Worm (Caenorhabditis elegans): ENCODE results near the gene C05C8.1.
A peak's percentile ranks its signal among the peaks of the same experiment; 100 is the strongest.

C05C8.1 gene

ce11 chrV:7234726-7235125, 4.8 kb upstream of the C05C8.1 start, which contains the start of gene C05C8.5:
C05C8.5 (minus strand) TSS chrV:7234826.
- no peak for TF ChIP-seq snpc-1.2 (GFP tag; IDR thresholded peaks at IDR 0.05)
- TF ChIP-seq lin-38 (GFP tag; IDR thresholded peaks at IDR 0.05) = no peak
- TF ChIP-seq R02D3.7 (tag; optimal IDR thresholded peaks at IDR 0.05) = no peak
- no peak for TF ChIP-seq jun-1 (tag; optimal IDR thresholded peaks at IDR 0.05)
- no peak for TF ChIP-seq skn-1 (tag; optimal IDR thresholded peaks at IDR 0.05)
- TF ChIP-seq saeg-2 (GFP tag; IDR thresholded peaks at IDR 0.05) = no peak
- TF ChIP-seq ceh-28 (tag; optimal IDR thresholded peaks at IDR 0.05) = no peak
- no peak for TF ChIP-seq lin-1 (GFP tag; IDR thresholded peaks at IDR 0.05)
- no peak for TF ChIP-seq aly-2 (tag; optimal IDR thresholded peaks at IDR 0.05)
- no peak for TF ChIP-seq mep-1 (tag; optimal IDR thresholded peaks at IDR 0.05)
- TF ChIP-seq Y5F2A.4 (GFP tag; optimal IDR thresholded peaks at IDR 0.05) = no peak

- TF ChIP-seq F44E2.7 (GFP tag; IDR thresholded peaks at IDR 0.05) = no peak
- TF ChIP-seq aha-1 (tag) = peak; percentile 54
Measured at ce11 chrV:7236694-7237093, 2.9 kb upstream of the C05C8.1 start.

ce11 chrV:7237094-7237132, 2.7 kb upstream of the C05C8.1 start, which contains the start of gene hpo-9:
hpo-9 (minus strand) TSS chrV:7237130.
- TF ChIP-seq mep-1 (tag; optimal IDR thresholded peaks at IDR 0.05) = no peak
- no peak for TF ChIP-seq spr-1 (tag; optimal IDR thresholded peaks at IDR 0.05)
- no peak for TF ChIP-seq snpc-4 (tag; optimal IDR thresholded peaks at IDR 0.05)
- no peak for TF ChIP-seq lin-1 (GFP tag; IDR thresholded peaks at IDR 0.05)
- TF ChIP-seq skn-1 (tag; optimal IDR thresholded peaks at IDR 0.05) = no peak
- TF ChIP-seq tra-1 (GFP tag; IDR thresholded peaks at IDR 0.05) = no peak
- no peak for TF ChIP-seq duxl-1 (tag; optimal IDR thresholded peaks at IDR 0.05; ENCODE audit: poor library complexity)
- TF ChIP-seq ZK337.2 (GFP tag; IDR thresholded peaks at IDR 0.05) = no peak
- no peak for TF ChIP-seq F37D6.2 (tag; optimal IDR thresholded peaks at IDR 0.05)
- no peak for TF ChIP-seq lin-38 (GFP tag; IDR thresholded peaks at IDR 0.05)
- TF ChIP-seq nhr-41 (GFP tag; IDR thresholded peaks at IDR 0.05) = no peak
- no peak for TF ChIP-seq dmd-6 (GFP tag; IDR thresholded peaks at IDR 0.05)
- no peak for TF ChIP-seq madf-5 (GFP tag; IDR thresholded peaks at IDR 0.05)

ce11 chrV:7237133-7237532, 2.4 kb upstream of the C05C8.1 start, which contains the start of gene hyls-1:
hyls-1 (plus strand) TSS chrV:7237381.
- no peak for TF ChIP-seq R02D3.7 (tag; optimal IDR thresholded peaks at IDR 0.05)
- no peak for TF ChIP-seq gei-8 (GFP tag; optimal IDR thresholded peaks at IDR 0.05)
- no peak for TF ChIP-seq attf-4 (tag; optimal IDR thresholded peaks at IDR 0.05)
- no peak for TF ChIP-seq jun-1 (tag; optimal IDR thresholded peaks at IDR 0.05)
- TF ChIP-seq unc-62 (GFP tag; optimal IDR thresholded peaks at IDR 0.05 in 1 of 2) = peak in 1 of 2 experiments; percentile 92
- no peak for TF ChIP-seq unc-62 (tag; optimal IDR thresholded peaks at IDR 0.05)
- TF ChIP-seq zfp-3 (GFP tag; conservative IDR thresholded peaks at IDR 0.05) = 0 out of 2 replicates have a peak, but pooled peaks have one; percentile 37
- TF ChIP-seq zip-11 (GFP tag; IDR thresholded peaks at IDR 0.05) = no peak
- peak; percentile 53 for TF ChIP-seq nhr-28 (tag; optimal IDR thresholded peaks at IDR 0.05)
- peak; percentile 77 for TF ChIP-seq hmg-1.1 (GFP tag; IDR thresholded peaks at IDR 0.05)
- no peak for TF ChIP-seq unc-39 (tag; optimal IDR thresholded peaks at IDR 0.05)
- peak; percentile 27 for TF ChIP-seq ama-1 (optimal IDR thresholded peaks at IDR 0.05)
- TF ChIP-seq daf-16 (GFP tag; optimal IDR thresholded peaks at IDR 0.05) = peak in 1 of 2 experiments; percentile 89
- TF ChIP-seq daf-16 (tag; optimal IDR thresholded peaks at IDR 0.05) = peak; percentile 90
- peak; percentile 37 for TF ChIP-seq F37D6.2 (tag; optimal IDR thresholded peaks at IDR 0.05)
- TF ChIP-seq zfp-2 (tag; optimal IDR thresholded peaks at IDR 0.05) = peak; percentile 27
- no peak for TF ChIP-seq ces-1 (GFP tag; optimal IDR thresholded peaks at IDR 0.05)
- no peak for TF ChIP-seq nhr-237 (tag; optimal IDR thresholded peaks at IDR 0.05)
- no peak for TF ChIP-seq F44E2.7 (GFP tag; IDR thresholded peaks at IDR 0.05)
- TF ChIP-seq snpc-4 (tag; optimal IDR thresholded peaks at IDR 0.05) = no peak
- TF ChIP-seq lin-15B (tag; optimal IDR thresholded peaks at IDR 0.05) = peak; percentile 54
- peak; percentile 89 for TF ChIP-seq aha-1 (tag)
- peak; percentile 65 for TF ChIP-seq lin-13 (GFP tag; optimal IDR thresholded peaks at IDR 0.05)
- TF ChIP-seq madf-5 (GFP tag; IDR thresholded peaks at IDR 0.05) = no peak
- TF ChIP-seq unc-130 (GFP tag; optimal IDR thresholded peaks at IDR 0.05) = peak; percentile 50
- peak; percentile 42; the same call in 1 of the 2 replicates for TF ChIP-seq arid-1 (GFP tag; conservative IDR thresholded peaks at IDR 0.05)
- TF ChIP-seq nhr-25 (tag; optimal IDR thresholded peaks at IDR 0.05; ENCODE audit: borderline replicate concordance, insufficient read depth) = peak; percentile 69
- peak; percentile 50 for TF ChIP-seq hlh-11 (tag; optimal IDR thresholded peaks at IDR 0.05)
- peak; percentile 75 for TF ChIP-seq dmd-6 (GFP tag; IDR thresholded peaks at IDR 0.05)
- no peak for TF ChIP-seq ZK546.5 (tag; optimal IDR thresholded peaks at IDR 0.05)
- TF ChIP-seq Y75B8A.6 (GFP tag; IDR thresholded peaks at IDR 0.05) = no peak
- TF ChIP-seq egl-27 (tag; optimal IDR thresholded peaks at IDR 0.05) = peak; percentile 32
- TF ChIP-seq T26A8.4 (GFP tag; IDR thresholded peaks at IDR 0.05) = peak; percentile 76
- TF ChIP-seq mes-2 (tag; optimal IDR thresholded peaks at IDR 0.05; ENCODE audit: poor library complexity, severe bottlenecking) = peak; percentile 92
